Fruit fly (Drosophila melanogaster) whole organism, pupa: ENCODE measurements around the gene Gem4b.
"Not testable (repeated sequence)": the region's sequence is repeated elsewhere in the genome, so short reads cannot be mapped to it uniquely, and the experiment has no call there.

ENCODE experiments used
- CG10348 ChIP-seq: fragments of 200-800 bp; sonication (Bioruptor generic); IDR thresholded peaks from 2 replicates; pipeline ENCODE4 v1.3.6; 2022; ENCODE audit warnings: missing biosample characterization, missing genetic modification characterization
- CG12605 ChIP-seq: fragments of 200-800 bp; sonication (Bioruptor generic); IDR thresholded peaks from 2 replicates; pipeline ENCODE4 v1.3.6; 2022; ENCODE audit warnings: missing biosample characterization, missing genetic modification characterization
- CG13204 ChIP-seq: fragments of 200-800 bp; sonication (Bioruptor generic); optimal IDR thresholded peaks from 2 replicates; lab custom pipeline; 2018; ENCODE audit warnings: missing biosample characterization, mild to moderate bottlenecking, missing genetic modification characterization, moderate library complexity
- CG14655 ChIP-seq: fragments of 200-800 bp; sonication (Bioruptor generic); optimal IDR thresholded peaks from 3 replicates; lab custom pipeline; 2017; ENCODE audit warnings: mild to moderate bottlenecking, missing biosample characterization, missing genetic modification reagents, missing genetic modification characterization
- CG15710 ChIP-seq: fragments of 200-800 bp; sonication (Bioruptor generic); optimal IDR thresholded peaks from 2 replicates; lab custom pipeline; 2018; ENCODE audit warnings: missing biosample characterization, mild to moderate bottlenecking, missing genetic modification characterization, moderate library complexity
- CG17806 ChIP-seq: fragments of 200-800 bp; sonication (Bioruptor generic); optimal IDR thresholded peaks from 2 replicates; lab custom pipeline; 2018; ENCODE audit warnings: missing biosample characterization, mild to moderate bottlenecking, missing genetic modification characterization, moderate library complexity
- CG32121 ChIP-seq: fragments of 200-800 bp; sonication (Bioruptor generic); IDR thresholded peaks from 2 replicates; pipeline ENCODE4 v1.3.6; 2022; ENCODE audit warnings: missing biosample characterization, missing genetic modification characterization
- CG34367 ChIP-seq: fragments of 200-800 bp; sonication (Bioruptor generic); optimal IDR thresholded peaks from 2 replicates; lab custom pipeline; 2018; ENCODE audit warnings: missing biosample characterization, mild to moderate bottlenecking, missing genetic modification characterization
- CG4496 ChIP-seq: fragments of 200-800 bp; sonication (Bioruptor generic); IDR thresholded peaks from 3 replicates; pipeline ENCODE4 v1.3.6; 2022; ENCODE audit warnings: missing biosample characterization, missing genetic modification characterization
- CG8159 ChIP-seq: fragments of 200-800 bp; sonication (Bioruptor generic); optimal IDR thresholded peaks from 3 replicates; lab custom pipeline; 2018; ENCODE audit warnings: missing biosample characterization, mild to moderate bottlenecking, missing genetic modification characterization, moderate library complexity
- CG8301 ChIP-seq: fragments of 200-800 bp; sonication (Bioruptor generic); optimal IDR thresholded peaks from 2 replicates; lab custom pipeline; 2018; ENCODE audit warnings: missing biosample characterization, mild to moderate bottlenecking, missing genetic modification characterization
- CG9948 ChIP-seq: fragments of 200-800 bp; sonication (Bioruptor generic); optimal IDR thresholded peaks from 2 replicates; lab custom pipeline; 2018; ENCODE audit warnings: missing biosample characterization, mild to moderate bottlenecking, missing genetic modification characterization, moderate library complexity
- D1 ChIP-seq: fragments of 200-800 bp; sonication (Bioruptor generic); optimal IDR thresholded peaks from 2 replicates; lab custom pipeline; 2018; ENCODE audit warnings: missing biosample characterization, mild to moderate bottlenecking, missing genetic modification characterization, moderate library complexity
- EcR ChIP-seq: fragments of 200-800 bp; sonication (Bioruptor generic); optimal IDR thresholded peaks from 3 replicates; lab custom pipeline; 2019; ENCODE audit warnings: missing biosample characterization, missing genetic modification characterization, mild to moderate bottlenecking, moderate library complexity, missing genetic modification reagents
- Ets98B ChIP-seq: fragments of 200-800 bp; sonication (Bioruptor generic); IDR thresholded peaks from 2 replicates; pipeline ENCODE4 v1.3.6; 2022; ENCODE audit warnings: missing biosample characterization, missing genetic modification characterization
- Pif1A ChIP-seq: fragments of 200-800 bp; sonication (Bioruptor generic); optimal IDR thresholded peaks from 3 replicates; lab custom pipeline; 2016; ENCODE audit warnings: missing biosample characterization, missing genetic modification characterization
- Pif1B ChIP-seq: fragments of 200-800 bp; sonication (Bioruptor generic); optimal IDR thresholded peaks from 3 replicates; lab custom pipeline; 2016; ENCODE audit warnings: missing biosample characterization, missing genetic modification characterization
- Snoo ChIP-seq: fragments of 200-800 bp; sonication (Bioruptor generic); optimal IDR thresholded peaks from 3 replicates; lab custom pipeline; 2017; ENCODE audit warnings: missing biosample characterization, mild to moderate bottlenecking, missing genetic modification characterization, inconsistent platforms
- fd96Ca ChIP-seq: fragments of 200-800 bp; sonication (Bioruptor generic); IDR thresholded peaks from 3 replicates; pipeline ENCODE4 v1.3.6; 2022; ENCODE audit warnings: missing biosample characterization, missing genetic modification characterization
- gl ChIP-seq: fragments of 200-800 bp; sonication (Bioruptor generic); optimal IDR thresholded peaks from 2 replicates; lab custom pipeline; 2018; ENCODE audit warnings: missing biosample characterization, mild to moderate bottlenecking, missing genetic modification characterization
- rn ChIP-seq: fragments of 200-800 bp; sonication (Bioruptor generic); IDR thresholded peaks from 2 replicates; pipeline ENCODE4 v1.3.6; 2022; ENCODE audit warnings: missing biosample characterization, missing genetic modification characterization

The Gem4b gene

dm6 chrX:3940547-3940946 lies at the start of gene Gem4b:
Gene Gem4b, plus strand, starts transcription at chrX:3940847.
- not testable (repeated sequence) for TF ChIP-seq CG9948 (tag; lab: Kevin White, UChicago); EcR (GFP tag; lab: Kevin White, UChicago); Pif1B

DNA sequence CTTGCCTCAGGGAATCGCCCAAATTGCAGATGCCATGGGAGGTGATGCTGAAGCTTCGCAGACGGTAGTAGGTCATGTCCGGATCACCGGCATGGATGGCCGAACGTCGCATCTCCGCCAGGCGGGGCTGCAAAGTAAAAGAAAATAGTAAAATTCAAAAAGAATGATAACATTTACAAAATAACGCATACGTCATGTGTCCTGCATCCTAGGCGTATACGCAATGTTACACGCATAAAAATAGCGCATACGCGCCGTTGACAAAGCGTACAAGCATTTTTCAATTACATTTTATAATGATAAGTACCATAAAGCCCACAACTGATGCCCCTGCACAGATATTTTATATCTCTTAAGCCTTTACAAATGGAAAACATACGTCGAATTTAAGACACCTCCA lies 38.7 kb upstream of the Gem4b start:
- TF ChIP-seq EcR (GFP tag; lab: Kevin White, UChicago) = no peak
- no peak for TF ChIP-seq rn (GFP tag; lab: Robert Waterston, UW)
- no peak for TF ChIP-seq CG34367 (tag; lab: Kevin White, UChicago)
- no peak for TF ChIP-seq CG12605 (GFP tag; lab: Robert Waterston, UW)
- no peak for TF ChIP-seq CG4496 (GFP tag; lab: Robert Waterston, UW)
- TF ChIP-seq gl (tag; lab: Kevin White, UChicago) = no peak
- no peak for TF ChIP-seq CG14655 (GFP tag; lab: Kevin White, UChicago)
- no peak for TF ChIP-seq CG13204 (GFP tag; lab: Kevin White, UChicago)
- TF ChIP-seq D1 = no peak
- no peak for TF ChIP-seq Ets98B (GFP tag; lab: Robert Waterston, UW)
- TF ChIP-seq fd96Ca (GFP tag; lab: Robert Waterston, UW) = no peak
- no peak for TF ChIP-seq CG10348 (GFP tag; lab: Robert Waterston, UW)
- no peak for TF ChIP-seq Snoo (tag; lab: Kevin White, UChicago)
- no peak for TF ChIP-seq Pif1B
- TF ChIP-seq CG15710 (tag; lab: Kevin White, UChicago) = no peak
- TF ChIP-seq CG9948 (tag; lab: Kevin White, UChicago) = no peak
- no peak for TF ChIP-seq Pif1A (GFP tag; lab: Kevin White, UChicago)
- no peak for TF ChIP-seq CG8301 (tag; lab: Kevin White, UChicago)

dm6 chrX:3928520-3928919 lies 12.1 kb upstream of the Gem4b start:
- TF ChIP-seq CG17806 (tag; lab: Kevin White, UChicago) (no peak), rn (GFP tag; lab: Robert Waterston, UW) (no peak), CG8159 (tag; lab: Kevin White, UChicago) (peak; percentile 21), Pif1B (no peak), fd96Ca (GFP tag; lab: Robert Waterston, UW) (no peak), CG14655 (GFP tag; lab: Kevin White, UChicago) (no peak), D1 (no peak), CG4496 (GFP tag; lab: Robert Waterston, UW) (peak; percentile 33; the same call in 1 of the 3 replicates), CG8301 (tag; lab: Kevin White, UChicago) (no peak), CG15710 (tag; lab: Kevin White, UChicago) (peak; percentile 5)

DNA sequence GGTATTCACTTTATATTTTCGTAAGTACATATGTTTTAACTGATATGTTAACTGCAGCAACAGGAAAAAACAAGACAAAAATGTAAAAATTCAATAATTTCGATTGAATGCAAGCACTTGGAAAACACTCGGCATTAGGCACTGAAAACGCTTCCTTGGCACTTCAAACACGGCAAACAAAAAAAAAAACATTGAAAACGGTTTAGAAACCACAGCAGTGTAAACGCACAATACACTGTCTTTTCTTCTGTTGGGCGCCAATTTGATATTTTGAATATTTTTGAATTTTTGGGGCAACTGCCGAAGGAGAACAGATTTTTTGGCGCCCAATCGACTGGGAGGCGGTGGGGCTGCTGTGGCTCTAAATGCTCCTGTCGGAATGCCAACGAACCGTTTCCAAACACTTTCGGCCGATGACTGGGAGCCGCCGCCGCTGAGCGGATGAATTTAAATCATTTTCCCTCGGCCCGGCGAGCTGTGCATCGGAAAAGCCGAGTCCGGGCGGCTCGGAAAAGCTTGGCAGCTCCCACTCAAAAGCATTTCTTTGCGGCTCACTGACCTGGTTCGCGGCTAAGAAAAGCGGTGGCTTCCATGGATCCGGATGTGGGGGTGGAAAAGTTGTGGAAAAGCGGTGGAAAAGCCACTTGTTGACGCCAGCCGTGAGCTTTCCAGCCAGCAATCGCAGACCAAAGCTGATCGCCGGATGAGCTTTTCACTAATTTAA lies 10.0 kb upstream of the Gem4b start, which contains the start of gene CG42541:
Gene CG42541, minus strand, starts transcription at position 51 of the 724 bp plus-strand sequence.
- TF ChIP-seq CG10348 (GFP tag; lab: Robert Waterston, UW) (no peak), Snoo (tag; lab: Kevin White, UChicago) (no peak), CG15710 (tag; lab: Kevin White, UChicago) (no peak), CG34367 (tag; lab: Kevin White, UChicago) (no peak), EcR (GFP tag; lab: Kevin White, UChicago) (no peak), CG4496 (GFP tag; lab: Robert Waterston, UW) (peak; percentile 70), Pif1B (no peak), CG12605 (GFP tag; lab: Robert Waterston, UW) (peak; percentile 63; the same call in 1 of the 2 replicates)

DNA sequence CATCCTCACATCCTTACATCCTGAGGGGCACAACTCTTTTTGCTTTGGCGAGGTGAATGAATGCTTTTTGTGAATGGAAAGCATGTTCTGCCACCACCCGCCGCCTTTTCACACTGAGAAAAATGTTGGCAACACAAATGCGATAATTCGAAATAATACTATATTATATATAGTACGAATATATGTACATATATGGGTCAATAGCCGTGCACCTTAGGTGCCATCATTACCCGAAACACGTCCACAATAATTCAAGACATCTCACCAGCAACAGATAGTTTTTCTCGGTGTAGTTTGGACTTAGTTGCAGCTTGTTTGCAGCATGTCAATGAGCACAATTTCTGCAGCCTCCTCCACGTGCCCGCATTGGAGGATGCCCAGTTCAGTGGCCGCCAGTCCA lies 9.0 kb upstream of the Gem4b start:
- TF ChIP-seq CG34367 (tag; lab: Kevin White, UChicago) (peak; percentile 46), Pif1B (peak; percentile 36), CG13204 (GFP tag; lab: Kevin White, UChicago) (no peak), rn (GFP tag; lab: Robert Waterston, UW) (peak; percentile 36; the same call in 1 of the 2 replicates), CG14655 (GFP tag; lab: Kevin White, UChicago) (peak; percentile 75), gl (tag; lab: Kevin White, UChicago) (no peak), CG9948 (tag; lab: Kevin White, UChicago) (peak; percentile 58), Snoo (tag; lab: Kevin White, UChicago) (peak; percentile 29), CG12605 (GFP tag; lab: Robert Waterston, UW) (0 out of 2 replicates have a peak, but pooled peaks have one; percentile 31), CG8159 (tag; lab: Kevin White, UChicago) (peak; percentile 65), D1 (no peak), CG10348 (GFP tag; lab: Robert Waterston, UW) (no peak), Ets98B (GFP tag; lab: Robert Waterston, UW) (peak; percentile 74), fd96Ca (GFP tag; lab: Robert Waterston, UW) (peak; percentile 75), CG8301 (tag; lab: Kevin White, UChicago) (peak; percentile 68), CG17806 (tag; lab: Kevin White, UChicago) (peak; percentile 49), CG32121 (GFP tag; lab: Robert Waterston, UW) (peak; percentile 79), EcR (GFP tag; lab: Kevin White, UChicago) (peak; percentile 10), Pif1A (GFP tag; lab: Kevin White, UChicago) (peak; percentile 50), CG4496 (GFP tag; lab: Robert Waterston, UW) (peak; percentile 84), CG15710 (tag; lab: Kevin White, UChicago) (peak; percentile 48)
